Fruit fly (Drosophila melanogaster) whole organism, embryonic: ENCODE data around the gene Rpt5.

Experiments
- ATbp ChIP-seq: fragments of 200-800 bp; sonication (Bioruptor generic); optimal IDR thresholded peaks from 2 replicates; lab custom pipeline; 2017; ENCODE audit warnings: missing biosample characterization, mild to moderate bottlenecking, missing genetic modification characterization, missing genetic modification reagents
- Aef1 ChIP-seq: fragments of 200-800 bp; sonication (Bioruptor generic); IDR thresholded peaks from 3 replicates; pipeline ENCODE4 v1.3.6; 2022; ENCODE audit warnings: missing biosample characterization, missing genetic modification characterization
- BEAF-32 ChIP-seq: fragments of 200-800 bp; sonication (Bioruptor generic); optimal IDR thresholded peaks from 3 replicates; lab custom pipeline; 2017; ENCODE audit warnings: missing biosample characterization, missing genetic modification characterization, mild to moderate bottlenecking, moderate library complexity, missing genetic modification reagents
- CG10267 ChIP-seq: fragments of 200-800 bp; sonication (Bioruptor generic); optimal IDR thresholded peaks from 2 replicates; lab custom pipeline; 2018; ENCODE audit warnings: missing biosample characterization, mild to moderate bottlenecking, missing genetic modification characterization, moderate library complexity
- CG11504 ChIP-seq: fragments of 200-800 bp; sonication (Bioruptor generic); optimal IDR thresholded peaks from 3 replicates; lab custom pipeline; 2019; ENCODE audit warnings: missing biosample characterization, mild to moderate bottlenecking, missing genetic modification characterization, moderate library complexity
- CG12155 ChIP-seq: fragments of 200-800 bp; sonication (Bioruptor generic); optimal IDR thresholded peaks from 3 replicates; lab custom pipeline; 2016; ENCODE audit warnings: missing biosample characterization, missing genetic modification characterization
- CG12219 ChIP-seq: fragments of 200-800 bp; sonication (Bioruptor generic); optimal IDR thresholded peaks from 3 replicates; lab custom pipeline; 2018; ENCODE audit warnings: missing biosample characterization, mild to moderate bottlenecking, missing genetic modification characterization
- CG14667 ChIP-seq: fragments of 200-800 bp; sonication (Bioruptor generic); IDR thresholded peaks from 2 replicates; pipeline ENCODE4 v1.3.6; 2022; ENCODE audit warnings: missing biosample characterization, missing genetic modification characterization
- CG14860 ChIP-seq: fragments of 200-800 bp; sonication (Bioruptor generic); IDR thresholded peaks from 3 replicates; pipeline ENCODE4 v1.3.6; 2022; ENCODE audit warnings: missing biosample characterization, missing genetic modification characterization; ENCODE audit not compliant: partially characterized antibody
- CG1529 ChIP-seq: fragments of 200-800 bp; sonication (Bioruptor generic); optimal IDR thresholded peaks from 3 replicates; lab custom pipeline; 2018; ENCODE audit warnings: missing biosample characterization, missing genetic modification characterization
- CG16815 ChIP-seq: fragments of 200-800 bp; sonication (Bioruptor generic); optimal IDR thresholded peaks from 3 replicates; lab custom pipeline; 2017; ENCODE audit warnings: missing biosample characterization, mild to moderate bottlenecking, missing genetic modification characterization
- CG30020 ChIP-seq: fragments of 200-800 bp; optimal IDR thresholded peaks from 2 replicates; lab custom pipeline; 2019; ENCODE audit warnings: missing biosample characterization, mild to moderate bottlenecking, missing genetic modification characterization, moderate library complexity
- CG30431 ChIP-seq: fragments of 200-800 bp; sonication (Bioruptor generic); optimal IDR thresholded peaks from 2 replicates; lab custom pipeline; 2017; ENCODE audit warnings: missing biosample characterization, missing genetic modification characterization
- CG42726 ChIP-seq: fragments of 200-800 bp; sonication (Bioruptor generic); IDR thresholded peaks from 2 replicates; pipeline ENCODE4 v1.3.6; 2022; ENCODE audit warnings: missing biosample characterization, missing genetic modification characterization; ENCODE audit not compliant: partially characterized antibody
- CG4404 ChIP-seq: fragments of 200-800 bp; sonication (Bioruptor generic); IDR thresholded peaks from 2 replicates; pipeline ENCODE4 v1.3.6; 2022; ENCODE audit warnings: missing biosample characterization, missing genetic modification characterization
- CG4730 ChIP-seq: fragments of 200-800 bp; sonication (Bioruptor generic); IDR thresholded peaks from 2 replicates; pipeline ENCODE4 v1.3.6; 2022; ENCODE audit warnings: missing biosample characterization, missing genetic modification characterization
- CG5180 ChIP-seq: fragments of 200-800 bp; sonication (Bioruptor generic); optimal IDR thresholded peaks from 3 replicates; lab custom pipeline; 2017; ENCODE audit warnings: missing biosample characterization, missing genetic modification characterization, mild to moderate bottlenecking, moderate library complexity, missing genetic modification reagents
- CG9215 ChIP-seq: fragments of 200-800 bp; sonication (Bioruptor generic); IDR thresholded peaks from 2 replicates; pipeline ENCODE4 v1.3.6; 2022; ENCODE audit warnings: missing biosample characterization, missing genetic modification characterization
- CG9437 ChIP-seq: fragments of 200-800 bp; sonication (Bioruptor generic); optimal IDR thresholded peaks from 2 replicates; lab custom pipeline; 2018; ENCODE audit warnings: missing biosample characterization, mild to moderate bottlenecking, missing genetic modification characterization
- CTCF ChIP-seq: fragments of 200-800 bp; sonication (Bioruptor generic); optimal IDR thresholded peaks from 2 replicates; lab custom pipeline; 2017; ENCODE audit warnings: missing biosample characterization, mild to moderate bottlenecking, missing genetic modification characterization, moderate library complexity
- CrebB ChIP-seq: fragments of 200-800 bp; sonication (Bioruptor generic); optimal IDR thresholded peaks from 3 replicates; lab custom pipeline; 2018; ENCODE audit warnings: missing biosample characterization, mild to moderate bottlenecking, missing genetic modification characterization
- Deaf1 ChIP-seq: fragments of 200-800 bp; optimal IDR thresholded peaks from 3 replicates; lab custom pipeline; 2019; ENCODE audit warnings: missing biosample characterization, mild to moderate bottlenecking, missing genetic modification characterization, moderate library complexity
- Dp ChIP-seq: fragments of 200-800 bp; sonication (Bioruptor generic); optimal IDR thresholded peaks from 2 replicates; lab custom pipeline; 2018; ENCODE audit warnings: missing biosample characterization, mild to moderate bottlenecking, missing genetic modification characterization, moderate library complexity
- Fer2 ChIP-seq: fragments of 200-800 bp; sonication (Bioruptor generic); optimal IDR thresholded peaks from 2 replicates; lab custom pipeline; 2018; ENCODE audit warnings: missing biosample characterization, mild to moderate bottlenecking, missing genetic modification characterization, moderate library complexity
- HHEX ChIP-seq: fragments of 200-800 bp; sonication (Bioruptor generic); optimal IDR thresholded peaks from 3 replicates; lab custom pipeline; 2017; ENCODE audit warnings: missing biosample characterization, mild to moderate bottlenecking, missing genetic modification characterization, missing genetic modification reagents
- HmgZ ChIP-seq: fragments of 200-800 bp; sonication (Bioruptor generic); optimal IDR thresholded peaks from 2 replicates; lab custom pipeline; 2018; ENCODE audit warnings: missing biosample characterization, mild to moderate bottlenecking, missing genetic modification characterization
- MTF-1 ChIP-seq: fragments of 200-800 bp; sonication (Bioruptor generic); optimal IDR thresholded peaks from 2 replicates; lab custom pipeline; 2018; ENCODE audit warnings: missing biosample characterization, mild to moderate bottlenecking, missing genetic modification characterization, borderline replicate concordance
- Mes4 ChIP-seq: fragments of 200-800 bp; sonication (Bioruptor generic); optimal IDR thresholded peaks from 2 replicates; lab custom pipeline; 2016; ENCODE audit warnings: missing biosample characterization, missing genetic modification characterization
- Mrtf ChIP-seq: fragments of 200-800 bp; sonication (Bioruptor generic); IDR thresholded peaks from 3 replicates; pipeline ENCODE4 v1.3.6; 2022; ENCODE audit warnings: missing biosample characterization, missing genetic modification characterization
- Opbp ChIP-seq: fragments of 200-800 bp; sonication (Bioruptor generic); IDR thresholded peaks from 3 replicates; pipeline ENCODE4 v1.3.6; 2022; ENCODE audit warnings: missing biosample characterization, missing genetic modification characterization; ENCODE audit not compliant: partially characterized antibody
- Sry-δ ChIP-seq: fragments of 200-800 bp; sonication (Bioruptor generic); optimal IDR thresholded peaks from 2 replicates; lab custom pipeline; 2016; ENCODE audit warnings: missing biosample characterization, missing genetic modification characterization
- abd-A ChIP-seq: fragments of 200-800 bp; sonication (Bioruptor generic); optimal IDR thresholded peaks from 3 replicates; lab custom pipeline; 2019; ENCODE audit warnings: missing biosample characterization, mild to moderate bottlenecking, missing genetic modification characterization, moderate library complexity
- ara ChIP-seq: fragments of 200-800 bp; sonication (Bioruptor generic); IDR thresholded peaks from 2 replicates; pipeline ENCODE4 v1.3.6; 2022; ENCODE audit warnings: missing biosample characterization, missing genetic modification characterization
- bbx ChIP-seq: fragments of 200-800 bp; sonication (Bioruptor generic); IDR thresholded peaks from 2 replicates; pipeline ENCODE4 v1.3.6; 2022; ENCODE audit warnings: missing biosample characterization, missing genetic modification characterization; ENCODE audit not compliant: partially characterized antibody
- chinmo ChIP-seq: fragments of 200-800 bp; sonication (Bioruptor generic); IDR thresholded peaks from 4 replicates; pipeline ENCODE4 v1.3.6; 2022; ENCODE audit warnings: missing biosample characterization, missing genetic modification characterization; ENCODE audit not compliant: partially characterized antibody
- ci ChIP-seq: fragments of 200-800 bp; sonication (Bioruptor generic); IDR thresholded peaks from 3 replicates; pipeline ENCODE4 v1.3.6; 2022; ENCODE audit warnings: missing biosample characterization, missing genetic modification characterization
- croc ChIP-seq: fragments of 200-800 bp; sonication (Bioruptor generic); conservative IDR thresholded peaks from 3 replicates; pipeline ENCODE4 v1.3.6; 2022; ENCODE audit warnings: missing biosample characterization, missing genetic modification characterization
- crp ChIP-seq, 2 experiments: fragments of 200-800 bp; sonication (Bioruptor generic); optimal IDR thresholded peaks; 2 replicates in 1 of 2; 3 replicates in 1 of 2; lab custom pipeline; 2017; ENCODE audit warnings: missing biosample characterization in 2 of 2, missing genetic modification characterization in 2 of 2, mild to moderate bottlenecking in 1 of 2, moderate library complexity in 1 of 2
- dan ChIP-seq: fragments of 200-800 bp; sonication (Bioruptor generic); IDR thresholded peaks from 2 replicates; pipeline ENCODE4 v1.3.6; 2022; ENCODE audit warnings: missing biosample characterization, missing genetic modification characterization
- disco-r ChIP-seq: fragments of 200-800 bp; sonication (Bioruptor generic); optimal IDR thresholded peaks from 2 replicates; lab custom pipeline; 2016; ENCODE audit warnings: missing biosample characterization, missing genetic modification characterization
- dmrt11E ChIP-seq: fragments of 200-800 bp; sonication (Bioruptor generic); optimal IDR thresholded peaks from 3 replicates; lab custom pipeline; 2018; ENCODE audit warnings: missing biosample characterization, mild to moderate bottlenecking, missing genetic modification characterization, moderate library complexity
- ems ChIP-seq: fragments of 200-800 bp; sonication (Bioruptor generic); optimal IDR thresholded peaks from 3 replicates; lab custom pipeline; 2016; ENCODE audit warnings: missing biosample characterization, missing genetic modification characterization
- esg ChIP-seq: fragments of 200-800 bp; sonication (Bioruptor generic); conservative IDR thresholded peaks from 2 replicates; pipeline ENCODE4 v1.3.6; 2022; ENCODE audit warnings: missing biosample characterization, missing genetic modification characterization
- eyg ChIP-seq: fragments of 200-800 bp; sonication (Bioruptor generic); optimal IDR thresholded peaks from 3 replicates; lab custom pipeline; 2016; ENCODE audit warnings: missing biosample characterization, missing genetic modification characterization
- fru ChIP-seq: fragments of >200 bp; optimal IDR thresholded peaks from 2 replicates; lab custom pipeline; 2017
- gsb ChIP-seq: fragments of 200-800 bp; sonication (Bioruptor generic); IDR thresholded peaks from 2 replicates; pipeline ENCODE4 v1.3.6; 2022; ENCODE audit warnings: missing biosample characterization, missing genetic modification characterization
- hth ChIP-seq: fragments of >200 bp; optimal IDR thresholded peaks from 2 replicates; lab custom pipeline; 2017; ENCODE audit warnings: inconsistent platforms
- psq ChIP-seq: fragments of 200-800 bp; sonication (Bioruptor generic); optimal IDR thresholded peaks from 2 replicates; lab custom pipeline; 2017; ENCODE audit warnings: missing biosample characterization, missing genetic modification characterization
- pzg ChIP-seq: fragments of 200-800 bp; sonication (Bioruptor generic); optimal IDR thresholded peaks from 3 replicates; lab custom pipeline; 2018; ENCODE audit warnings: missing biosample characterization, mild to moderate bottlenecking, missing genetic modification characterization, moderate library complexity
- ro ChIP-seq: fragments of 200-800 bp; sonication (Bioruptor generic); IDR thresholded peaks from 2 replicates; pipeline ENCODE4 v1.3.6; 2022; ENCODE audit warnings: missing biosample characterization, missing genetic modification characterization
- run ChIP-seq: fragments of 200-800 bp; sonication (Bioruptor generic); optimal IDR thresholded peaks from 3 replicates; lab custom pipeline; 2018; ENCODE audit warnings: missing biosample characterization, mild to moderate bottlenecking, missing genetic modification characterization
- unpg ChIP-seq: fragments of 200-800 bp; sonication (Bioruptor generic); optimal IDR thresholded peaks from 3 replicates; lab custom pipeline; 2018; ENCODE audit warnings: missing biosample characterization, mild to moderate bottlenecking, missing genetic modification characterization, moderate library complexity

The Rpt5 gene

DNA sequence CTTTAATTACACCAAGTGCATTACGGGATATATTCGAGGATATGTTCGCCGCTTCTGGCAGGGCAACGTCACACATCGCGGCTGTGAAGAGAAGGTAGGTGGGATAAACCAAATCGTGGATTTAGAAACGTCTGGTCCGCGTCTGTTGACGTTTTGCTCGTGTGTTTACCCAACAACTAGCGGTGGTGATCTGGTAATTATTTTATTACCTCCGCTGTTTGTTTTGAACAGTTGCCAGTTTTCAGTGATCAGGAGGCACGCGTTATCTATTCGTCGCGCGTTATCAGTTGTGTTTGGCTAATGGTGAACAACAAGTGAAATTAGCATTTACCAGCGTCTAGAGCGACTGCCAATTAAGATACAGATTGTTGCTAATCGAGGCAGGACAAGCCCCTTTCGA is 23.6 kb upstream of the Rpt5 start (continued):
- TF ChIP-seq run (tag; lab: Kevin White, UChicago): no peak
- peak; percentile 24 for TF ChIP-seq Fer2 (tag; lab: Kevin White, UChicago)
- TF ChIP-seq CG9437 (GFP tag; lab: Kevin White, UChicago): no peak
- TF ChIP-seq CG42726: no peak
- TF ChIP-seq fru: no peak
- peak; percentile 45 for TF ChIP-seq CG12219 (GFP tag; lab: Kevin White, UChicago)
- TF ChIP-seq Mes4: no peak
- TF ChIP-seq gsb (GFP tag; lab: Robert Waterston, UW): no peak
- TF ChIP-seq CTCF (GFP tag; lab: Kevin White, UChicago): no peak
- TF ChIP-seq Deaf1 (tag; lab: Kevin White, UChicago): no peak
- TF ChIP-seq esg (GFP tag; lab: Robert Waterston, UW): no peak
- TF ChIP-seq HmgZ (tag; lab: Kevin White, UChicago): peak; percentile 57
- TF ChIP-seq CG14860 (GFP tag; lab: Robert Waterston, UW): no peak
- TF ChIP-seq psq (GFP tag; lab: Kevin White, UChicago): no peak
- no peak for TF ChIP-seq CG30020 (tag; lab: Kevin White, UChicago)
- TF ChIP-seq CG30431 (GFP tag; lab: Kevin White, UChicago): no peak
- TF ChIP-seq crp (GFP tag; optimal IDR thresholded peaks at IDR 0.05; lab: Kevin White, UChicago): no peak
- no peak for TF ChIP-seq CG11504 (tag; lab: Kevin White, UChicago)
- TF ChIP-seq chinmo (GFP tag; lab: Robert Waterston, UW): 0 out of 4 replicates have a peak, but pooled peaks have one; percentile 17
- TF ChIP-seq Opbp: no peak
- TF ChIP-seq ems (GFP tag; lab: Kevin White, UChicago): peak; percentile 26
- TF ChIP-seq croc (GFP tag; lab: Robert Waterston, UW): no peak
- no peak for TF ChIP-seq ro (GFP tag; lab: Robert Waterston, UW)
- peak; percentile 60 for TF ChIP-seq HHEX (GFP tag; lab: Kevin White, UChicago)
- no peak for TF ChIP-seq Dp
- TF ChIP-seq CG1529: no peak
- peak; percentile 5 for TF ChIP-seq dmrt11E (tag; lab: Kevin White, UChicago)
- no peak for TF ChIP-seq CG16815 (GFP tag; lab: Kevin White, UChicago)
- TF ChIP-seq CG10267: no peak
- no peak for TF ChIP-seq ara (GFP tag; lab: Robert Waterston, UW)
- TF ChIP-seq CG14667 (GFP tag; lab: Robert Waterston, UW): no peak
- TF ChIP-seq disco-r: no peak
- TF ChIP-seq eyg (GFP tag; lab: Kevin White, UChicago): peak; percentile 35
- TF ChIP-seq abd-A (tag; lab: Kevin White, UChicago): no peak
- no peak for TF ChIP-seq BEAF-32 (GFP tag; lab: Kevin White, UChicago)
- no peak for TF ChIP-seq dan (GFP tag; lab: Robert Waterston, UW)
- TF ChIP-seq Mrtf: no peak
- TF ChIP-seq ATbp (GFP tag; lab: Kevin White, UChicago): peak; percentile 54
- no peak for TF ChIP-seq Aef1
- no peak for TF ChIP-seq CG12155 (GFP tag; lab: Kevin White, UChicago)
- no peak for TF ChIP-seq pzg (GFP tag; lab: Kevin White, UChicago)
- TF ChIP-seq CrebB: peak; percentile 66
- TF ChIP-seq CG5180 (GFP tag; lab: Kevin White, UChicago): peak; percentile 3
- no peak for TF ChIP-seq CG4404
- peak; percentile 60 for TF ChIP-seq MTF-1 (GFP tag; lab: Kevin White, UChicago)
- TF ChIP-seq CG9215: no peak
- TF ChIP-seq bbx (GFP tag; lab: Robert Waterston, UW): no peak
- TF ChIP-seq Sry-δ (GFP tag; lab: Kevin White, UChicago): no peak
- no peak for TF ChIP-seq CG4730 (GFP tag; lab: Robert Waterston, UW)
- peak; percentile 40 for TF ChIP-seq unpg (GFP tag; lab: Kevin White, UChicago)
- TF ChIP-seq ci (GFP tag; lab: Robert Waterston, UW): peak; percentile 56; the same call in 1 of the 3 replicates
- TF ChIP-seq hth (lab: Kevin White, UChicago): no peak
